In the genomic region with DNA sequence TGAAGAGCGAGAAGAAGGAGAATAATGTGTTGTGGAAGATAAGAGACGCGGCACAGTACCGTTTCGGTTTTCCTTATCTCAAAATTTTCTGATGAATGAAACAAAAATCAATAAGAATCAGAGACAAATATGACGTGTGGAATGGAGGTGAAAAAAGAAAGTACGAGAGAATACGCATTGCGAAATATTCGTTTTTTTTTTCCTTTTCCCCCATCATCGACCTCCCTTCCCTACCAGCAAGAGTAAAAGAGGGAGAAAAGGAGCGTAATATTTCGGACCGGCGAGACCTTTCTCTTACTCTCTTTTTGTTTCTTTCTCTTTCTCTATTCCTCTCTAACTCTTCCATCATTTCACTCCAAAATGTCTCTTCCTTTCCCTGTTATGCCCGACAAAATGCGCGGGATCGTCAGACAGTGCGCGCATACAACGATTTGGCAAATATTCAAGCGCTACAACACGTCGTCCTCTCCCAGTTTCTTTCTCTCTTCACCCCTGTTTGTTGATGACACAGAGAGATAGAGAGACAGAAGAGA, we compare ENCODE assay signal across 2 worm cellular contexts.
TF ChIP-seq lines count a peak whose summit lies in the region.

No protein-coding gene starts in this region.

TF ChIP-seq in whole organism, L1 larva, 84 proteins besides CTCF, POLR2A, EP300 and RAD21 (continued from another document):
- peak; percentile 49 for TF ChIP-seq swsn-7 (tag; optimal IDR thresholded peaks at IDR 0.05; lab: Kevin White, UChicago)
- TF ChIP-seq rnt-1 (tag; optimal IDR thresholded peaks at IDR 0.05; lab: Kevin White, UChicago): peak; percentile 22
- peak; percentile 37 for TF ChIP-seq nhr-47 (tag; optimal IDR thresholded peaks at IDR 0.05; lab: Kevin White, UChicago)
- TF ChIP-seq nhr-20 (tag; optimal IDR thresholded peaks at IDR 0.05; lab: Kevin White, UChicago): peak; percentile 77
- TF ChIP-seq skn-1 (tag; optimal IDR thresholded peaks at IDR 0.05; lab: Kevin White, UChicago): peak; percentile 82
- TF ChIP-seq isw-1 (GFP tag; IDR thresholded peaks at IDR 0.05; lab: Robert Waterston, UW): no peak
- peak; percentile 61 for TF ChIP-seq tbx-2 (tag; optimal IDR thresholded peaks at IDR 0.05; lab: Kevin White, UChicago)
- no peak for TF ChIP-seq nhr-84 (tag; optimal IDR thresholded peaks at IDR 0.05; lab: Kevin White, UChicago)
- no peak for TF ChIP-seq ama-1 (optimal IDR thresholded peaks at IDR 0.05; lab: Kevin White, UChicago)
- TF ChIP-seq nhr-90 (tag; optimal IDR thresholded peaks at IDR 0.05; lab: Kevin White, UChicago; ENCODE audit: poor library complexity): peak; percentile 66
- peak in 1 of 2 experiments; percentile 36 for TF ChIP-seq lin-35 (GFP tag; optimal IDR thresholded peaks at IDR 0.05; lab: Kevin White, UChicago)
- TF ChIP-seq lsy-2 (tag; optimal IDR thresholded peaks at IDR 0.05; lab: Kevin White, UChicago): peak; percentile 28 to 61
- peak; percentile 56 for TF ChIP-seq C16A3.4 (tag; optimal IDR thresholded peaks at IDR 0.05; lab: Kevin White, UChicago)
- TF ChIP-seq C34B4.2 (tag; optimal IDR thresholded peaks at IDR 0.05; lab: Kevin White, UChicago): no peak

TF ChIP-seq in whole organism, L4 larva, 104 proteins besides CTCF, POLR2A, EP300 and RAD21 (continued from another document):
- TF ChIP-seq duxl-1 (tag; optimal IDR thresholded peaks at IDR 0.05; lab: Kevin White, UChicago; ENCODE audit: poor library complexity) (peak; percentile 11), unc-62 (GFP tag; optimal IDR thresholded peaks at IDR 0.05 in 1 of 2; lab: Kevin White, UChicago) (peak in 1 of 2 experiments; percentile 81), unc-62 (tag; optimal IDR thresholded peaks at IDR 0.05; lab: Kevin White, UChicago) (no peak), sdz-12 (GFP tag; optimal IDR thresholded peaks at IDR 0.05; lab: Kevin White, UChicago) (no peak), dve-1 (tag; optimal IDR thresholded peaks at IDR 0.05; lab: Kevin White, UChicago; ENCODE audit: insufficient read depth) (peak; percentile 69), daf-16 (GFP tag; optimal IDR thresholded peaks at IDR 0.05; lab: Kevin White, UChicago) (no peak), daf-16 (tag; optimal IDR thresholded peaks at IDR 0.05; lab: Kevin White, UChicago) (peak; percentile 60), aha-1 (tag; lab: Kevin White, UChicago) (peak; percentile 91), ceh-62 (tag; optimal IDR thresholded peaks at IDR 0.05; lab: Kevin White, UChicago) (no peak)
